Fruit fly (Drosophila melanogaster) whole organism, prepupa: ENCODE data around the gene Mi-2.
A peak's percentile ranks its signal among the peaks of the same experiment; 100 is the strongest.

Experiments used
- Hr39 ChIP-seq: fragments of 200-800 bp; sonication (Bioruptor generic); optimal IDR thresholded peaks from 2 replicates; lab custom pipeline; 2016; ENCODE audit warnings: missing biosample characterization, missing genetic modification characterization
- pdm3 ChIP-seq: fragments of 200-800 bp; sonication (Bioruptor generic); optimal IDR thresholded peaks from 3 replicates; lab custom pipeline; 2016; ENCODE audit warnings: missing biosample characterization, missing genetic modification characterization

dm6 chr3L:19898547-19899282 lies 11.3 kb downstream of the Mi-2 start:
- peak; percentile 21 for TF ChIP-seq Hr39 (GFP tag; lab: Kevin White, UChicago)
- peak; percentile 55 for TF ChIP-seq pdm3
